Worm (Caenorhabditis elegans) whole organism, young adult: Measurements from ENCODE around the gene C42D8.9.

Source experiments
- B0019.2 ChIP-seq: fragments of 200-800 bp; sonication (Bioruptor generic); conservative IDR thresholded peaks from 2 replicates; pipeline ENCODE4 v1.3.6; 2022; ENCODE audit warnings: missing genetic modification reagents, missing genetic modification characterization, missing compliant biosample characterization
- B0336.3 ChIP-seq: fragments of 200-800 bp; sonication (Bioruptor generic); IDR thresholded peaks from 2 replicates; pipeline ENCODE4 v1.3.6; 2022; ENCODE audit warnings: missing genetic modification characterization, missing compliant biosample characterization
- C06A6.2 ChIP-seq: fragments of 200-800 bp; sonication (Bioruptor generic); conservative IDR thresholded peaks from 2 replicates; pipeline ENCODE4 v1.3.6; 2022; ENCODE audit warnings: missing genetic modification characterization, missing compliant biosample characterization
- F39B2.1 ChIP-seq: fragments of 200-800 bp; sonication (Bioruptor generic); IDR thresholded peaks from 2 replicates; pipeline ENCODE4 v1.3.6; 2022; ENCODE audit warnings: missing genetic modification reagents, missing genetic modification characterization, missing compliant biosample characterization
- F55B11.4 ChIP-seq: sonication (generic microtip); optimal IDR thresholded peaks from 2 replicates; lab custom pipeline; 2016; ENCODE audit warnings: missing compliant biosample characterization, missing genetic modification characterization, borderline replicate concordance; ENCODE audit not compliant: insufficient read depth
- F57A8.1 ChIP-seq: fragments of 200-800 bp; sonication (Bioruptor generic); optimal IDR thresholded peaks from 2 replicates; lab custom pipeline; 2018; ENCODE audit warnings: mild to moderate bottlenecking, missing genetic modification characterization, moderate library complexity, missing compliant biosample characterization
- Y53G8AR.9 ChIP-seq: fragments of 200-800 bp; sonication (Bioruptor generic); conservative IDR thresholded peaks from 2 replicates; pipeline ENCODE4 v1.3.6; 2022; ENCODE audit warnings: missing genetic modification reagents, missing genetic modification characterization, missing compliant biosample characterization
- Y56A3A.18 ChIP-seq: fragments of 200-800 bp; sonication (Bioruptor generic); IDR thresholded peaks from 2 replicates; pipeline ENCODE4 v1.3.6; 2022; ENCODE audit warnings: missing genetic modification reagents, missing genetic modification characterization, missing compliant biosample characterization
- Y95B8A.8 ChIP-seq: fragments of 200-800 bp; sonication (Bioruptor generic); IDR thresholded peaks from 2 replicates; pipeline ENCODE4 v1.3.6; 2022; ENCODE audit warnings: missing genetic modification reagents, missing genetic modification characterization, missing compliant biosample characterization
- bed-2 ChIP-seq: fragments of 200-800 bp; sonication (Bioruptor generic); IDR thresholded peaks from 2 replicates; pipeline ENCODE4 v1.3.6; 2022; ENCODE audit warnings: missing genetic modification reagents, missing genetic modification characterization, missing compliant biosample characterization
- ceh-58 ChIP-seq: fragments of 200-800 bp; sonication (Bioruptor generic); IDR thresholded peaks from 2 replicates; pipeline ENCODE4 v1.3.6; 2022; ENCODE audit warnings: missing genetic modification characterization, missing compliant biosample characterization
- chd-7 ChIP-seq: sonication (generic microtip); optimal IDR thresholded peaks from 2 replicates; lab custom pipeline; 2016; ENCODE audit warnings: mild to moderate bottlenecking, missing genetic modification characterization, moderate library complexity, missing compliant biosample characterization
- dox-1 ChIP-seq: fragments of 200-800 bp; sonication (Bioruptor generic); IDR thresholded peaks from 2 replicates; pipeline ENCODE4 v1.3.6; 2022; ENCODE audit warnings: missing genetic modification reagents, missing genetic modification characterization, missing compliant biosample characterization
- dpl-1 ChIP-seq: fragments of 150-350 bp; optimal IDR thresholded peaks from 2 replicates; lab custom pipeline; 2014; ENCODE audit warnings: missing biosample characterization, missing genetic modification reagents, missing genetic modification characterization
- ekl-4 ChIP-seq: fragments of 200-800 bp; sonication (Bioruptor generic); IDR thresholded peaks from 2 replicates; pipeline ENCODE4 v1.3.6; 2022; ENCODE audit warnings: missing genetic modification reagents, missing genetic modification characterization, missing compliant biosample characterization
- hlh-26 ChIP-seq: fragments of 200-800 bp; sonication (Bioruptor generic); conservative IDR thresholded peaks from 2 replicates; pipeline ENCODE4 v1.3.6; 2022; ENCODE audit warnings: missing genetic modification reagents, missing genetic modification characterization, missing compliant biosample characterization
- hmg-1.2 ChIP-seq: fragments of 200-800 bp; sonication (Bioruptor generic); IDR thresholded peaks from 2 replicates; pipeline ENCODE4 v1.3.6; 2022; ENCODE audit warnings: missing genetic modification reagents, missing genetic modification characterization, missing compliant biosample characterization
- hmg-20 ChIP-seq: fragments of 200-800 bp; sonication (Bioruptor generic); IDR thresholded peaks from 2 replicates; pipeline ENCODE4 v1.3.6; 2022; ENCODE audit warnings: missing genetic modification reagents, missing genetic modification characterization, missing compliant biosample characterization
- hrde-1 ChIP-seq: sonication (generic microtip); optimal IDR thresholded peaks from 2 replicates; lab custom pipeline; 2016; ENCODE audit warnings: missing genetic modification characterization, mild to moderate bottlenecking, missing compliant biosample characterization, moderate library complexity, missing genotype, missing genetic modification reagents, borderline replicate concordance
- lag-1 ChIP-seq: fragments of 200-800 bp; sonication (Bioruptor generic); IDR thresholded peaks from 2 replicates; pipeline ENCODE4 v1.3.6; 2022; ENCODE audit warnings: missing genetic modification reagents, missing genetic modification characterization, missing compliant biosample characterization
- let-526 ChIP-seq: fragments of 200-800 bp; sonication (Bioruptor generic); IDR thresholded peaks from 2 replicates; pipeline ENCODE4 v1.3.6; 2022; ENCODE audit warnings: missing genetic modification reagents, missing genetic modification characterization, missing compliant biosample characterization
- lin-35 ChIP-seq, 3 experiments: fragments of 150-350 bp in 2 of 3; sonication (generic microtip) in 1 of 3; optimal IDR thresholded peaks; 2 replicates each; lab custom pipeline; 2014 to 2018; ENCODE audit warnings: missing biosample characterization in 3 of 3, missing genetic modification characterization in 3 of 3, missing genetic modification reagents in 3 of 3
- lsl-1 ChIP-seq: fragments of 200-800 bp; sonication (Bioruptor generic); optimal IDR thresholded peaks from 2 replicates; lab custom pipeline; 2018; ENCODE audit warnings: mild to moderate bottlenecking, missing genetic modification characterization, moderate library complexity, missing compliant biosample characterization
- madf-10 ChIP-seq: sonication (generic microtip); optimal IDR thresholded peaks from 2 replicates; lab custom pipeline; 2016; ENCODE audit warnings: mild to moderate bottlenecking, missing genetic modification characterization, missing compliant biosample characterization
- mes-4 ChIP-seq: sonication (generic microtip); optimal IDR thresholded peaks from 2 replicates; lab custom pipeline; 2016; ENCODE audit warnings: missing genotype, missing genetic modification characterization, missing compliant biosample characterization
- mxl-1 ChIP-seq: sonication (generic microtip); optimal IDR thresholded peaks from 2 replicates; lab custom pipeline; 2016; ENCODE audit warnings: missing genetic modification characterization, missing compliant biosample characterization
- nfyb-1 ChIP-seq: fragments of 200-800 bp; sonication (Bioruptor generic); IDR thresholded peaks from 2 replicates; pipeline ENCODE4 v1.3.6; 2022; ENCODE audit warnings: missing genetic modification reagents, missing genetic modification characterization, missing compliant biosample characterization
- nhr-80 ChIP-seq: sonication (generic microtip); optimal IDR thresholded peaks from 2 replicates; lab custom pipeline; 2016; ENCODE audit warnings: missing genetic modification characterization, missing compliant biosample characterization
- nhr-90 ChIP-seq: sonication (generic microtip); optimal IDR thresholded peaks from 2 replicates; lab custom pipeline; 2016; ENCODE audit warnings: missing genotype, mild to moderate bottlenecking, missing genetic modification characterization, missing compliant biosample characterization
- pha-4 ChIP-seq: fragments of 150-350 bp; sonication (generic microtip); optimal IDR thresholded peaks from 2 replicates; lab custom pipeline; 2014; ENCODE audit warnings: missing biosample characterization, missing genetic modification reagents, missing genetic modification characterization
- rec-8 ChIP-seq, 2 experiments: sonication (generic microtip); optimal IDR thresholded peaks; 2 replicates each; lab custom pipeline; 2016; ENCODE audit warnings: mild to moderate bottlenecking in 2 of 2, missing genetic modification characterization in 2 of 2, missing genetic modification reagents in 2 of 2, missing genotype in 2 of 2, missing biosample characterization in 1 of 2, missing compliant biosample characterization in 1 of 2, moderate library complexity in 1 of 2
- sdz-38 ChIP-seq: sonication (generic microtip); optimal IDR thresholded peaks from 2 replicates; lab custom pipeline; 2016; ENCODE audit warnings: missing genotype, missing genetic modification characterization, missing compliant biosample characterization
- snpc-3.4 ChIP-seq: sonication (generic microtip); optimal IDR thresholded peaks from 2 replicates; lab custom pipeline; 2017; ENCODE audit warnings: missing genetic modification characterization, mild to moderate bottlenecking, missing compliant biosample characterization, antibody characterized with exemption, moderate library complexity, missing genotype, missing genetic modification reagents
- somi-1 ChIP-seq: fragments of 200-800 bp; sonication (Bioruptor generic); optimal IDR thresholded peaks from 2 replicates; lab custom pipeline; 2018; ENCODE audit warnings: mild to moderate bottlenecking, missing genetic modification characterization, missing compliant biosample characterization
- sptf-2 ChIP-seq: fragments of 200-800 bp; sonication (Bioruptor generic); optimal IDR thresholded peaks from 2 replicates; lab custom pipeline; 2018; ENCODE audit warnings: mild to moderate bottlenecking, missing genetic modification characterization, missing compliant biosample characterization
- tbp1 ChIP-seq: fragments of 200-800 bp; sonication (Bioruptor generic); optimal IDR thresholded peaks from 2 replicates; lab custom pipeline; 2018; ENCODE audit warnings: mild to moderate bottlenecking, missing genetic modification characterization, missing compliant biosample characterization
- tlf-1 ChIP-seq: fragments of 200-800 bp; sonication (Bioruptor generic); optimal IDR thresholded peaks from 2 replicates; lab custom pipeline; 2018; ENCODE audit warnings: mild to moderate bottlenecking, missing genetic modification characterization, missing compliant biosample characterization
- ztf-22 ChIP-seq: fragments of 200-800 bp; sonication (Bioruptor generic); optimal IDR thresholded peaks from 2 replicates; lab custom pipeline; 2018; ENCODE audit warnings: mild to moderate bottlenecking, missing genetic modification characterization, moderate library complexity, missing compliant biosample characterization
- ztf-28 ChIP-seq: fragments of 200-800 bp; sonication (Bioruptor generic); IDR thresholded peaks from 2 replicates; pipeline ENCODE4 v1.3.6; 2022; ENCODE audit warnings: missing genetic modification reagents, missing genetic modification characterization, missing compliant biosample characterization
- ztf-6 ChIP-seq: fragments of 200-800 bp; sonication (Bioruptor generic); IDR thresholded peaks from 2 replicates; pipeline ENCODE4 v1.3.6; 2022; ENCODE audit warnings: missing genetic modification reagents, missing genetic modification characterization, missing compliant biosample characterization

C42D8.9 gene

ce11 chrX:5096967-5097366 is 9.9 kb downstream of the C42D8.9 start, which contains the start of gene acn-1 (continued):
- TF ChIP-seq nfyb-1 (GFP tag; lab: Robert Waterston, UW) (no peak), somi-1 (GFP tag; lab: Kevin White, UChicago) (no peak)

- peak; percentile 65 for TF ChIP-seq nhr-80 (tag; lab: Kevin White, UChicago)
- TF ChIP-seq ekl-4 (GFP tag; lab: Robert Waterston, UW) = no peak
- no peak for TF ChIP-seq lag-1 (GFP tag; lab: Robert Waterston, UW)
Observed at ce11 chrX:5093997-5094396, 12.8 kb downstream of the C42D8.9 start.

ce11 chrX:5087366-5087891 is 19.4 kb downstream of the C42D8.9 start, which contains the start of gene pnk-4:
pnk-4 (plus strand) TSS chrX:5087841.
- TF ChIP-seq lag-1 (GFP tag; lab: Robert Waterston, UW) (no peak), nhr-80 (tag; lab: Kevin White, UChicago) (no peak), sptf-2 (GFP tag; lab: Kevin White, UChicago) (no peak), sdz-38 (tag; lab: Kevin White, UChicago) (no peak), madf-10 (tag; lab: Kevin White, UChicago) (no peak), hlh-26 (GFP tag; lab: Robert Waterston, UW) (no peak), bed-2 (GFP tag; lab: Robert Waterston, UW) (no peak), B0019.2 (no peak), chd-7 (no peak), Y56A3A.18 (GFP tag; lab: Robert Waterston, UW) (no peak), Y53G8AR.9 (GFP tag; lab: Robert Waterston, UW) (no peak), F39B2.1 (GFP tag; lab: Robert Waterston, UW) (no peak), let-526 (GFP tag; lab: Robert Waterston, UW) (no peak), nhr-90 (no peak), mxl-1 (tag; lab: Kevin White, UChicago) (no peak), B0336.3 (GFP tag; lab: Robert Waterston, UW) (no peak), dox-1 (no peak), ztf-28 (GFP tag; lab: Robert Waterston, UW) (no peak)

ce11 chrX:5086212-5086611 is 20.6 kb downstream of the C42D8.9 start:
- peak; percentile 44; the same call in 1 of the 2 replicates for TF ChIP-seq hmg-1.2 (GFP tag; lab: Robert Waterston, UW)
- TF ChIP-seq rec-8 (tag; optimal IDR thresholded peaks at IDR 0.05; lab: Kevin White, UChicago) = no peak
- TF ChIP-seq lsl-1 (GFP tag; lab: Kevin White, UChicago) = no peak
- TF ChIP-seq, all 124 proteins: peak for 1

ce11 chrX:5085465-5085864 is 21.4 kb downstream of the C42D8.9 start:
- TF ChIP-seq F57A8.1 = peak; percentile 73
- peak; percentile 23 for TF ChIP-seq dpl-1
- peak; percentile 84; the same call in 1 of the 2 replicates for TF ChIP-seq ceh-58 (GFP tag; lab: Robert Waterston, UW)
- peak; percentile 68 for TF ChIP-seq snpc-3.4 (tag; lab: Kevin White, UChicago)
- peak; percentile 66 for TF ChIP-seq ztf-22 (GFP tag; lab: Kevin White, UChicago)
- TF ChIP-seq lag-1 (GFP tag; lab: Robert Waterston, UW) = no peak
- peak; percentile 64 to 93 for TF ChIP-seq rec-8 (tag; optimal IDR thresholded peaks at IDR 0.05; lab: Kevin White, UChicago)
- peak; percentile 67 for TF ChIP-seq let-526 (GFP tag; lab: Robert Waterston, UW)
- TF ChIP-seq hmg-1.2 (GFP tag; lab: Robert Waterston, UW) = peak; percentile 86
- no peak for TF ChIP-seq C06A6.2 (GFP tag; lab: Robert Waterston, UW)
- peak; percentile 70 for TF ChIP-seq mes-4 (tag; lab: Kevin White, UChicago)
- TF ChIP-seq lin-35 (GFP tag; optimal IDR thresholded peaks at IDR 0.05; lab: Kevin White, UChicago) = peak in 1 of 3 experiments; percentile 82
- TF ChIP-seq hmg-20 (GFP tag; lab: Robert Waterston, UW) = peak; percentile 64
- peak; percentile 60 for TF ChIP-seq tlf-1 (GFP tag; lab: Kevin White, UChicago)
- peak; percentile 55 for TF ChIP-seq hrde-1 (tag; lab: Kevin White, UChicago)
- TF ChIP-seq ztf-6 (GFP tag; lab: Robert Waterston, UW) = peak; percentile 23; the same call in 1 of the 2 replicates
- TF ChIP-seq F55B11.4 (tag; lab: Kevin White, UChicago) = no peak
- TF ChIP-seq bed-2 (GFP tag; lab: Robert Waterston, UW) = peak; percentile 74; the same call in 1 of the 2 replicates
- TF ChIP-seq pha-4 = no peak
- peak; percentile 4 for TF ChIP-seq lsl-1 (GFP tag; lab: Kevin White, UChicago)
- no peak; the same call in 1 of the 2 replicates for TF ChIP-seq Y95B8A.8 (GFP tag; lab: Robert Waterston, UW)
- TF ChIP-seq tbp1 (GFP tag; lab: Kevin White, UChicago) = peak; percentile 96
